Fruit fly (Drosophila melanogaster): Measurements from ENCODE around the gene CG46387.

dm6 chr3L:9854583-9855519, 43.6 kb upstream of the CG46387 start, which contains the start of gene RasGAP1:
- TF ChIP-seq CG8478 (optimal IDR thresholded peaks at IDR 0.05) = no peak
- TF ChIP-seq CTCF (optimal IDR thresholded peaks at IDR 0.05) = peak in 1 of 2 experiments; percentile 15

Measured in S2 (cell line).